Fruit fly (Drosophila melanogaster): ENCODE data around the gene CG9072.

- TF ChIP-seq tin (GFP tag; optimal IDR thresholded peaks at IDR 0.05) (peak; percentile 84), CG12942 (GFP tag; optimal IDR thresholded peaks at IDR 0.05) (peak; percentile 72), CG6654 (GFP tag; optimal IDR thresholded peaks at IDR 0.05) (peak; percentile 41), Sin3A (optimal IDR thresholded peaks at IDR 0.05) (peak; percentile 57), mam (GFP tag; optimal IDR thresholded peaks at IDR 0.05) (peak; percentile 78), CG11504 (tag; optimal IDR thresholded peaks at IDR 0.05) (peak; percentile 86), Adf1 (GFP tag; IDR thresholded peaks at IDR 0.05) (no peak)
Measured at dm6 chrX:15084580-15085138, 11.2 kb downstream of the CG9072 start, which contains the start of gene Cox17.

Measured in whole organism, embryonic.